Worm (Caenorhabditis elegans): ENCODE data around the gene clec-129.
A peak's percentile ranks its signal among the peaks of the same experiment; 100 is the strongest.

The clec-129 gene

DNA sequence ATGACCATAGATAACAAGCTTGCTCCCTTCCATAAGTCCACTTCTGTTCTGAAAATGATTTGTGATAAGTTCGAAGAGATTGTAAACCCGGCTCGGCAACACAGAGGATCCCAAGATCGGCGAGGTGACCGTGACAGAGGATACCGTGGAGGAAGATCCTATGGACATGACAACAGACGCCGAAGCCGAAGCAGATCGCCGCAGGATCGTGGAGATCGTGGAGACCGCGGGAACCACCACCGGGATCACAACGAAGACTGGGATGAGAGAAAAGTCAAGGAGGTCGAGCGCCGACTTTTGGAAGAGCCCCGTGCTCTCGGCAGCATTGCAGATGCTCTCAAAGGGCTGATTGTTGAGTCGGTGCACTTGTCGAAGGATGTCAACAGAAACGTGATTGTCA, 33.3 kb downstream of the clec-129 start:
- TF ChIP-seq hlh-26 (GFP tag; conservative IDR thresholded peaks at IDR 0.05) (no peak), zfh-2 (GFP tag; conservative IDR thresholded peaks at IDR 0.05) (peak; percentile 71; the same call in 1 of the 2 replicates), madf-10 (tag; optimal IDR thresholded peaks at IDR 0.05) (no peak)

ce11 chrII:3609764-3610163, 38.5 kb downstream of the clec-129 start, which contains the start of gene Y49F6A.5:
Y49F6A.5 (minus strand) TSS chrII:3609864.
- no peak for TF ChIP-seq rec-8 (tag; optimal IDR thresholded peaks at IDR 0.05)
- no peak for TF ChIP-seq B0336.3 (GFP tag; IDR thresholded peaks at IDR 0.05)
- peak; percentile 15 for TF ChIP-seq efl-1 (GFP tag; optimal IDR thresholded peaks at IDR 0.05)

- TF ChIP-seq hrde-1 (tag; optimal IDR thresholded peaks at IDR 0.05; ENCODE audit: borderline replicate concordance) (no peak), nfyb-1 (GFP tag; IDR thresholded peaks at IDR 0.05) (peak; percentile 78), B0336.3 (GFP tag; IDR thresholded peaks at IDR 0.05) (no peak), pha-4 (tag; optimal IDR thresholded peaks at IDR 0.05) (no peak)
These were observed 45.3 kb downstream of the clec-129 start for ce11 chrII:3616615-3617014.

DNA sequence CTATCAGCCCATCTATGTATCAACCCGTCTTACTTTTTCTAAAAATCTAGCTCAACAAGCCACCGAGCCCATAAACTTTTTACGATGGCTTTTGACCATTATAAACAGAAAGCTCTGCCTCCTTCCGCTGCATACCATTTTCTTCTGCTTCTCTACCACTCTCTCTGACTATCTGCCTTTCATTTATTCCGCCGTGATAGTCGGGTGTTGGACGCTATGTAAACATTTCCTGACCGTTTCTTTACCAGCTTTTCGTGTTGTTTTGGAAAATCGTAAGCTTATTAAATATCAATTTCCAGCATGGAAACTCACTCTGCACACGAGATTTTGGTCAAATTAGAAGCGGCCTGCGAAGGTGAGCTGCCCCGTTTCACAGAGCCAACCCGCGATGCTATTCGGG, 46.2 kb downstream of the clec-129 start, which contains the start of gene F40E12.1:
F40E12.1 (plus strand) TSS at position 301 of the 400 bp plus-strand sequence.
- no peak for TF ChIP-seq F57C9.4 (tag; optimal IDR thresholded peaks at IDR 0.05)
- no peak for TF ChIP-seq F22D6.2 (tag; optimal IDR thresholded peaks at IDR 0.05)
- TF ChIP-seq chd-7 (tag; optimal IDR thresholded peaks at IDR 0.05): no peak
- no peak for TF ChIP-seq ztf-3 (GFP tag; optimal IDR thresholded peaks at IDR 0.05)
- TF ChIP-seq mxl-1 (tag; optimal IDR thresholded peaks at IDR 0.05): no peak
- TF ChIP-seq egrh-3 (GFP tag; IDR thresholded peaks at IDR 0.05): no peak
- no peak for TF ChIP-seq efl-1 (GFP tag; optimal IDR thresholded peaks at IDR 0.05)
- TF ChIP-seq mes-4 (tag; optimal IDR thresholded peaks at IDR 0.05): no peak
- TF ChIP-seq snpc-4 (GFP tag; optimal IDR thresholded peaks at IDR 0.05): no peak
- TF ChIP-seq snpc-4 (tag; optimal IDR thresholded peaks at IDR 0.05): no peak
- TF ChIP-seq die-1 (tag; optimal IDR thresholded peaks at IDR 0.05): no peak
- no peak for TF ChIP-seq egl-44 (GFP tag; IDR thresholded peaks at IDR 0.05)
- no peak for TF ChIP-seq F55B11.4 (tag; optimal IDR thresholded peaks at IDR 0.05; ENCODE audit: borderline replicate concordance, insufficient read depth)

DNA sequence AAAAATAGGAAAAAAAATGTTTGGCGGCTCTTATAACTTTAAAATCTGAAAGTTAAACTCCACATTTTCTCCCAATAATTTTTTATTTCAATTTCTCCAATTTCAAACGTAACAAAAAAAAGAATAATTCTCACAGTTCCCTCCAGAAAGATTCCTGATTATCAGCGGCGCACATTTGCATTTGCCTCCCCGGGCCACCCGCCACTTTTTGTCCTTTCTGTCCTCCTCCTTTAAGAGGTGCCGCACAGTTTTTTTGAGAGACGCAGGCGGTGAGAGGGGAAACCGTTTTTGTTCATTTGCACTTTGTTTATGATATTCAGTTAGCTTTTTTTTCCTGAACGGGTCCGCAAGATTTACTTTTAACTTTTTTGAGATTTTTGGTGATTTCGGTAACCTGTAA, 49.6 kb downstream of the clec-129 start:
- TF ChIP-seq attf-3 (GFP tag; conservative IDR thresholded peaks at IDR 0.05) (no peak), madf-6 (GFP tag; IDR thresholded peaks at IDR 0.05) (peak; percentile 36; the same call in 1 of the 2 replicates), dpl-1 (GFP tag; optimal IDR thresholded peaks at IDR 0.05) (peak; percentile 24), C06A6.2 (GFP tag; conservative IDR thresholded peaks at IDR 0.05) (no peak), efl-1 (GFP tag; optimal IDR thresholded peaks at IDR 0.05) (peak; percentile 66), aptf-2 (GFP tag; conservative IDR thresholded peaks at IDR 0.05) (peak; percentile 56; the same call in 1 of the 2 replicates), cebp-1 (GFP tag; IDR thresholded peaks at IDR 0.05) (no peak), cebp-1 (tag; optimal IDR thresholded peaks at IDR 0.05) (no peak), madf-8 (GFP tag; conservative IDR thresholded peaks at IDR 0.05) (0 out of 2 replicates have a peak, but pooled peaks have one; percentile 20)

ce11 chrII:3622014-3622413, 50.7 kb downstream of the clec-129 start, which contains the start of gene M151.7:
M151.7 (plus strand) TSS chrII:3622314.
- TF ChIP-seq mel-28 (tag; optimal IDR thresholded peaks at IDR 0.05; ENCODE audit: borderline replicate concordance) (no peak), nhr-120 (GFP tag; IDR thresholded peaks at IDR 0.05) (no peak), snpc-4 (GFP tag; optimal IDR thresholded peaks at IDR 0.05) (no peak), snpc-4 (tag; optimal IDR thresholded peaks at IDR 0.05) (no peak)
